Worm (Caenorhabditis elegans) whole organism, mixed stage, embryonic: ENCODE data around the gene K12B6.11.

ENCODE experiments used
- blmp-1 ChIP-seq: fragments of 150-350 bp; optimal IDR thresholded peaks from 2 replicates; lab custom pipeline; 2014; ENCODE audit warnings: missing biosample characterization, missing genetic modification characterization
- elt-1 ChIP-seq: sonication (generic microtip); optimal IDR thresholded peaks from 2 replicates; lab custom pipeline; 2017; ENCODE audit warnings: missing genetic modification characterization, mild to moderate bottlenecking, missing compliant biosample characterization, antibody characterized with exemption, moderate library complexity, borderline replicate concordance; ENCODE audit not compliant: insufficient read depth
- lin-13 ChIP-seq: fragments of 150-350 bp; optimal IDR thresholded peaks from 2 replicates; lab custom pipeline; 2014; ENCODE audit warnings: missing biosample characterization, missing genetic modification characterization
- mab-5 ChIP-seq: fragments of 150-350 bp; optimal IDR thresholded peaks from 2 replicates; lab custom pipeline; 2014; ENCODE audit warnings: missing biosample characterization, missing genetic modification characterization
- unc-62 ChIP-seq: fragments of 150-350 bp; optimal IDR thresholded peaks from 2 replicates; lab custom pipeline; 2014; ENCODE audit warnings: missing biosample characterization, missing genetic modification reagents, missing genetic modification characterization

DNA sequence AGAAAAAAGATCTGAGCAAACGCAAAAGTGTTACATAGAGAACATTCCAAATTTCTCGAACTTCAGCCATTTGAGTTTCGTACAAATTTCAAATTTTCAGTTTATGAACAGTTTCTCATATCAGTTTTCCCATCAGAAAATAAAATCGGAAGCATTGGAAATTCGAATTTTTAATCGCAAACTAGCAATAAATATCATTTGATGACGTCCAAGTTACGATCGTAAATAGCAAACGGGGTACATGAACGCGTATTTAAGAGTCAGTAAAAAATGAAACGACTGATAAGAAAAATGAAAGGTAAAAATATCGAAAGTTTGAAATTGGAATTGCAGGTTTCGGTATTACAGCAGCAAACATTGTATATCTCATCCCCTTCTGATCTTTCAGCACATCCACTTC lies 2.6 kb downstream of the K12B6.11 start:
- TF ChIP-seq blmp-1 (tag; lab: Kevin White, UChicago) (no peak), elt-1 (tag; lab: Kevin White, UChicago) (no peak), lin-13 (no peak), unc-62 (no peak), mab-5 (no peak)
